Worm (Caenorhabditis elegans) whole organism, midembryonic: ENCODE results near the gene rfc-4.

Experiments used
- cog-1 ChIP-seq: sonication (generic microtip); optimal IDR thresholded peaks from 2 replicates; lab custom pipeline; 2016; ENCODE audit warnings: missing genetic modification characterization, missing compliant biosample characterization
- flt-1 ChIP-seq: fragments of 200-800 bp; sonication (Bioruptor generic); IDR thresholded peaks from 2 replicates; pipeline ENCODE4 v1.3.6; 2022; ENCODE audit warnings: missing genetic modification characterization, missing compliant biosample characterization
- ref-1 ChIP-seq: fragments of 200-800 bp; sonication (Bioruptor generic); conservative IDR thresholded peaks from 2 replicates; pipeline ENCODE4 v1.3.6; 2022; ENCODE audit warnings: missing genetic modification reagents, missing genetic modification characterization, missing compliant biosample characterization
- ztf-23 ChIP-seq: fragments of 200-800 bp; sonication (Bioruptor generic); IDR thresholded peaks from 2 replicates; pipeline ENCODE4 v1.3.6; 2022; ENCODE audit warnings: missing genetic modification reagents, missing genetic modification characterization, missing compliant biosample characterization
- ztf-29 ChIP-seq: fragments of 200-800 bp; sonication (Bioruptor generic); IDR thresholded peaks from 2 replicates; pipeline ENCODE4 v1.3.6; 2022; ENCODE audit warnings: missing genetic modification reagents, missing genetic modification characterization, missing compliant biosample characterization

- TF ChIP-seq ztf-29 (GFP tag; lab: Robert Waterston, UW) (no peak), ztf-23 (GFP tag; lab: Robert Waterston, UW) (peak; percentile 82; the same call in 1 of the 2 replicates), flt-1 (GFP tag; lab: Robert Waterston, UW) (peak; percentile 86), cog-1 (tag; lab: Kevin White, UChicago) (peak; percentile 87), ref-1 (GFP tag; lab: Robert Waterston, UW) (no peak)
Observed at ce11 chrIII:6971662-6972284, at the start of gene rfc-4, which contains the start of gene eef-1A.1.
